Worm (Caenorhabditis elegans) whole organism, L1 larva: ENCODE data around the gene cyp-35A5.

Source experiments
- C16A3.4 ChIP-seq: fragments of 150-350 bp; optimal IDR thresholded peaks from 2 replicates; lab custom pipeline; 2014; ENCODE audit warnings: missing biosample characterization, missing genetic modification characterization
- F16B12.6 ChIP-seq: fragments of 150-350 bp; optimal IDR thresholded peaks from 2 replicates; lab custom pipeline; 2014; ENCODE audit warnings: missing biosample characterization, missing genetic modification characterization
- aha-1 ChIP-seq: fragments of 150-350 bp; optimal IDR thresholded peaks from 2 replicates; lab custom pipeline; 2014; ENCODE audit warnings: missing biosample characterization, missing genetic modification characterization
- aly-2 ChIP-seq: fragments of 150-350 bp; optimal IDR thresholded peaks from 2 replicates; lab custom pipeline; 2014; ENCODE audit warnings: missing biosample characterization, missing genetic modification characterization
- ama-1 ChIP-seq: fragments of 150-350 bp; optimal IDR thresholded peaks from 2 replicates; lab custom pipeline; 2014
- blmp-1 ChIP-seq: fragments of 150-350 bp; optimal IDR thresholded peaks from 2 replicates; lab custom pipeline; 2014; ENCODE audit warnings: missing biosample characterization, missing genetic modification characterization
- ceh-63 ChIP-seq: fragments of 200-800 bp; sonication (Bioruptor generic); optimal IDR thresholded peaks from 2 replicates; lab custom pipeline; 2018; ENCODE audit warnings: mild to moderate bottlenecking, missing genetic modification characterization, missing compliant biosample characterization
- ceh-8 ChIP-seq: fragments of 200-800 bp; sonication (Bioruptor generic); optimal IDR thresholded peaks from 2 replicates; lab custom pipeline; 2018; ENCODE audit warnings: mild to moderate bottlenecking, missing genetic modification characterization, moderate library complexity, missing compliant biosample characterization
- ceh-88 ChIP-seq: fragments of 200-800 bp; sonication (Bioruptor generic); IDR thresholded peaks from 2 replicates; pipeline ENCODE4 v1.3.6; 2022; ENCODE audit warnings: missing genetic modification characterization, missing compliant biosample characterization
- elt-2 ChIP-seq: sonication (generic microtip); optimal IDR thresholded peaks from 2 replicates; lab custom pipeline; 2016; ENCODE audit warnings: missing genetic modification characterization, mild to moderate bottlenecking, inconsistent platforms, missing compliant biosample characterization, missing genetic modification reagents
- fkh-10 ChIP-seq: sonication (generic microtip); optimal IDR thresholded peaks from 2 replicates; lab custom pipeline; 2017; ENCODE audit warnings: missing biosample characterization, missing genetic modification reagents, missing genetic modification characterization
- fkh-4 ChIP-seq: sonication (generic microtip); optimal IDR thresholded peaks from 2 replicates; lab custom pipeline; 2016; ENCODE audit warnings: missing compliant biosample characterization, missing genetic modification characterization, borderline replicate concordance
- grh-1 ChIP-seq: fragments of 200-800 bp; sonication (Bioruptor generic); IDR thresholded peaks from 2 replicates; pipeline ENCODE4 v1.3.6; 2022; ENCODE audit warnings: missing genetic modification reagents, missing genetic modification characterization, missing compliant biosample characterization
- hpl-2 ChIP-seq: fragments of 150-350 bp; optimal IDR thresholded peaks from 2 replicates; lab custom pipeline; 2014; ENCODE audit warnings: missing biosample characterization, missing genetic modification reagents, missing genetic modification characterization
- irx-1 ChIP-seq: sonication (generic microtip); optimal IDR thresholded peaks from 2 replicates; lab custom pipeline; 2016; ENCODE audit warnings: missing genetic modification characterization, missing compliant biosample characterization
- jun-1 ChIP-seq: fragments of 150-350 bp; optimal IDR thresholded peaks from 2 replicates; lab custom pipeline; 2014; ENCODE audit warnings: missing biosample characterization, missing genetic modification reagents, missing genetic modification characterization
- lin-14 ChIP-seq: fragments of 200-800 bp; sonication (Bioruptor generic); optimal IDR thresholded peaks from 2 replicates; lab custom pipeline; 2018; ENCODE audit warnings: mild to moderate bottlenecking, missing genetic modification characterization, moderate library complexity, missing compliant biosample characterization
- lin-39 ChIP-seq: fragments of 150-350 bp; optimal IDR thresholded peaks from 2 replicates; lab custom pipeline; 2014; ENCODE audit warnings: missing biosample characterization, missing genetic modification reagents, missing genetic modification characterization
- lir-3 ChIP-seq: sonication (generic microtip); optimal IDR thresholded peaks from 2 replicates; lab custom pipeline; 2016; ENCODE audit warnings: mild to moderate bottlenecking, missing genetic modification characterization, moderate library complexity, missing compliant biosample characterization; ENCODE audit not compliant: poor library complexity
- lsy-2 ChIP-seq, 2 experiments: fragments of 150-350 bp; optimal IDR thresholded peaks; 2 replicates each; lab custom pipeline; 2014; ENCODE audit warnings: missing biosample characterization in 2 of 2, missing genetic modification characterization in 2 of 2
- nhr-11 ChIP-seq: fragments of 150-350 bp; optimal IDR thresholded peaks from 2 replicates; lab custom pipeline; 2014; ENCODE audit warnings: missing biosample characterization, missing genetic modification characterization
- nhr-19 ChIP-seq: fragments of 200-800 bp; sonication (Bioruptor generic); conservative IDR thresholded peaks from 2 replicates; pipeline ENCODE4 v1.3.6; 2022; ENCODE audit warnings: missing genetic modification characterization, missing compliant biosample characterization
- nhr-28 ChIP-seq: fragments of 150-350 bp; optimal IDR thresholded peaks from 2 replicates; lab custom pipeline; 2014; ENCODE audit warnings: missing biosample characterization, missing genetic modification characterization
- nhr-71 ChIP-seq: sonication (generic microtip); optimal IDR thresholded peaks from 2 replicates; lab custom pipeline; 2016; ENCODE audit warnings: mild to moderate bottlenecking, missing genetic modification characterization, moderate library complexity, missing compliant biosample characterization
- nhr-76 ChIP-seq: sonication (generic microtip); optimal IDR thresholded peaks from 2 replicates; lab custom pipeline; 2017; ENCODE audit warnings: missing biosample characterization, missing genetic modification characterization
- nhr-77 ChIP-seq: fragments of 150-350 bp; optimal IDR thresholded peaks from 2 replicates; lab custom pipeline; 2014; ENCODE audit warnings: missing biosample characterization, missing genetic modification characterization
- nhr-90 ChIP-seq: sonication (generic microtip); optimal IDR thresholded peaks from 2 replicates; lab custom pipeline; 2016; ENCODE audit warnings: mild to moderate bottlenecking, missing genetic modification characterization, missing compliant biosample characterization; ENCODE audit not compliant: poor library complexity
- pax-3 ChIP-seq: fragments of 200-800 bp; sonication (Bioruptor generic); optimal IDR thresholded peaks from 2 replicates; lab custom pipeline; 2018; ENCODE audit warnings: mild to moderate bottlenecking, missing genetic modification characterization, moderate library complexity, missing compliant biosample characterization
- sptf-1 ChIP-seq: fragments of 150-350 bp; optimal IDR thresholded peaks from 2 replicates; lab custom pipeline; 2014; ENCODE audit warnings: missing biosample characterization, missing genetic modification characterization
- tbx-2 ChIP-seq: sonication (generic microtip); optimal IDR thresholded peaks from 2 replicates; lab custom pipeline; 2016; ENCODE audit warnings: missing genetic modification characterization, missing compliant biosample characterization
- tlp-1 ChIP-seq: fragments of 150-350 bp; optimal IDR thresholded peaks from 2 replicates; lab custom pipeline; 2014; ENCODE audit warnings: missing biosample characterization, missing genetic modification characterization
- unc-130 ChIP-seq: fragments of 150-350 bp; optimal IDR thresholded peaks from 2 replicates; lab custom pipeline; 2017; ENCODE audit warnings: missing biosample characterization, missing genetic modification characterization, inconsistent platforms
- unc-30 ChIP-seq: sonication (generic microtip); optimal IDR thresholded peaks from 2 replicates; lab custom pipeline; 2017; ENCODE audit warnings: missing biosample characterization, missing genetic modification characterization
- unc-98 ChIP-seq: fragments of 200-800 bp; sonication (Bioruptor generic); IDR thresholded peaks from 2 replicates; pipeline ENCODE4 v1.3.6; 2022; ENCODE audit warnings: missing genetic modification characterization, missing compliant biosample characterization
- vab-15 ChIP-seq: sonication (generic microtip); optimal IDR thresholded peaks from 2 replicates; lab custom pipeline; 2017; ENCODE audit warnings: missing genotype, mild to moderate bottlenecking, missing genetic modification characterization, missing compliant biosample characterization
- zag-1 ChIP-seq: fragments of 150-350 bp; optimal IDR thresholded peaks from 2 replicates; lab custom pipeline; 2014; ENCODE audit warnings: missing biosample characterization, missing genetic modification characterization
- zip-4 ChIP-seq: fragments of 200-800 bp; sonication (Bioruptor generic); optimal IDR thresholded peaks from 2 replicates; lab custom pipeline; 2018; ENCODE audit warnings: mild to moderate bottlenecking, missing genetic modification characterization, moderate library complexity, missing compliant biosample characterization
- ztf-4 ChIP-seq: fragments of 150-350 bp; optimal IDR thresholded peaks from 2 replicates; lab custom pipeline; 2014; ENCODE audit warnings: missing biosample characterization, missing genetic modification characterization

The cyp-35A5 gene

ce11 chrV:3931326-3931725 lies 4.8 kb upstream of the cyp-35A5 start, which contains the start of gene srx-63:
srx-63 (plus strand) TSS chrV:3931626.
- no peak for TF ChIP-seq C16A3.4 (tag; lab: Kevin White, UChicago)
- no peak for TF ChIP-seq zip-4 (GFP tag; lab: Kevin White, UChicago)
- TF ChIP-seq nhr-19 (GFP tag; lab: Robert Waterston, UW): no peak
- TF ChIP-seq F16B12.6 (tag; lab: Kevin White, UChicago): no peak
- no peak for TF ChIP-seq fkh-10
- no peak for TF ChIP-seq nhr-71 (tag; lab: Kevin White, UChicago)
- no peak for TF ChIP-seq jun-1 (tag; lab: Kevin White, UChicago)
- TF ChIP-seq nhr-77 (tag; lab: Kevin White, UChicago): no peak
- no peak for TF ChIP-seq vab-15 (tag; lab: Kevin White, UChicago)
- no peak for TF ChIP-seq lir-3 (tag; lab: Kevin White, UChicago)
- no peak for TF ChIP-seq aha-1 (tag; lab: Kevin White, UChicago)
- TF ChIP-seq ztf-4 (tag; lab: Kevin White, UChicago): no peak
- TF ChIP-seq sptf-1 (tag; lab: Kevin White, UChicago): no peak
- no peak for TF ChIP-seq aly-2 (tag; lab: Kevin White, UChicago)
- no peak for TF ChIP-seq lsy-2 (tag; optimal IDR thresholded peaks at IDR 0.05; lab: Kevin White, UChicago)
- TF ChIP-seq unc-130 (tag; lab: Kevin White, UChicago): no peak
- no peak for TF ChIP-seq ceh-8 (GFP tag; lab: Kevin White, UChicago)

- TF ChIP-seq ceh-8 (GFP tag; lab: Kevin White, UChicago): no peak
- TF ChIP-seq lin-39 (tag; lab: Kevin White, UChicago): no peak
- TF ChIP-seq nhr-76 (tag; lab: Kevin White, UChicago): no peak
- no peak for TF ChIP-seq hpl-2
- TF ChIP-seq lin-14 (GFP tag; lab: Kevin White, UChicago): no peak
- no peak for TF ChIP-seq nhr-11 (tag; lab: Kevin White, UChicago)
- TF ChIP-seq ama-1 (lab: Kevin White, UChicago): no peak
- TF ChIP-seq nhr-19 (GFP tag; lab: Robert Waterston, UW): no peak
- no peak for TF ChIP-seq ceh-63 (GFP tag; lab: Kevin White, UChicago)
- TF ChIP-seq nhr-90: no peak
- TF ChIP-seq elt-2 (tag; lab: Kevin White, UChicago): no peak
- no peak for TF ChIP-seq fkh-4 (tag; lab: Kevin White, UChicago)
- TF ChIP-seq tlp-1: no peak
Observed at ce11 chrV:3938789-3939188, 2.7 kb downstream of the cyp-35A5 start, which contains the start of gene cyp-35B1. cyp-35B1 (plus strand) TSS chrV:3939032.

- TF ChIP-seq hpl-2: no peak
- TF ChIP-seq blmp-1 (tag; lab: Kevin White, UChicago): no peak
- no peak for TF ChIP-seq ceh-8 (GFP tag; lab: Kevin White, UChicago)
- TF ChIP-seq nhr-28: no peak
- no peak for TF ChIP-seq nhr-71 (tag; lab: Kevin White, UChicago)
- TF ChIP-seq unc-30 (tag; lab: Kevin White, UChicago): no peak
- TF ChIP-seq ceh-88 (GFP tag; lab: Robert Waterston, UW): no peak
- no peak for TF ChIP-seq jun-1 (tag; lab: Kevin White, UChicago)
- TF ChIP-seq unc-98: no peak
- no peak for TF ChIP-seq aly-2 (tag; lab: Kevin White, UChicago)
- no peak for TF ChIP-seq ama-1 (lab: Kevin White, UChicago)
- no peak for TF ChIP-seq zip-4 (GFP tag; lab: Kevin White, UChicago)
- no peak for TF ChIP-seq tbx-2
- TF ChIP-seq grh-1: no peak
- TF ChIP-seq pax-3 (tag; lab: Kevin White, UChicago): no peak
- no peak for TF ChIP-seq irx-1
- no peak for TF ChIP-seq vab-15 (tag; lab: Kevin White, UChicago)
- no peak for TF ChIP-seq zag-1 (tag; lab: Kevin White, UChicago)
- TF ChIP-seq nhr-90: no peak
Observed at ce11 chrV:3941860-3942259, 5.7 kb downstream of the cyp-35A5 start, which contains the start of gene cyp-35B2. cyp-35B2 (plus strand) TSS chrV:3942160.
